Fruit fly (Drosophila melanogaster) whole organism, prepupa: ENCODE data around the gene Prosbeta7.

Experiments
- CG10631 ChIP-seq: fragments of 200-800 bp; sonication (Bioruptor generic); optimal IDR thresholded peaks from 2 replicates; lab custom pipeline; 2016; ENCODE audit warnings: missing biosample characterization, missing genetic modification characterization
- CG11294 ChIP-seq: fragments of 200-800 bp; sonication (Bioruptor generic); IDR thresholded peaks from 2 replicates; pipeline ENCODE4 v1.3.6; 2022; ENCODE audit warnings: missing biosample characterization, missing genetic modification characterization
- CG16779 ChIP-seq: fragments of 200-800 bp; sonication (Bioruptor generic); optimal IDR thresholded peaks from 3 replicates; lab custom pipeline; 2017; ENCODE audit warnings: missing biosample characterization, mild to moderate bottlenecking, missing genetic modification characterization
- CG31627 ChIP-seq: fragments of 200-800 bp; sonication (Bioruptor generic); optimal IDR thresholded peaks from 3 replicates; lab custom pipeline; 2016; ENCODE audit warnings: missing biosample characterization, missing genetic modification characterization
- CG32006 ChIP-seq: fragments of 200-800 bp; sonication (Bioruptor generic); optimal IDR thresholded peaks from 3 replicates; lab custom pipeline; 2017; ENCODE audit warnings: missing biosample characterization, mild to moderate bottlenecking, missing genetic modification characterization
- CG34406 ChIP-seq: fragments of 200-800 bp; sonication (Bioruptor generic); optimal IDR thresholded peaks from 3 replicates; lab custom pipeline; 2016; ENCODE audit warnings: missing biosample characterization, missing genetic modification characterization
- CG6163 ChIP-seq: fragments of 200-800 bp; sonication (Bioruptor generic); IDR thresholded peaks from 3 replicates; pipeline ENCODE4 v1.3.6; 2022; ENCODE audit warnings: missing biosample characterization, missing genetic modification characterization
- CG6276 ChIP-seq: fragments of 200-800 bp; sonication (Bioruptor generic); optimal IDR thresholded peaks from 2 replicates; lab custom pipeline; 2017; ENCODE audit warnings: missing biosample characterization, mild to moderate bottlenecking, missing genetic modification characterization
- CG6792 ChIP-seq: fragments of 200-800 bp; sonication (Bioruptor generic); optimal IDR thresholded peaks from 3 replicates; lab custom pipeline; 2016; ENCODE audit warnings: missing biosample characterization, missing genetic modification characterization
- CG6808 ChIP-seq: fragments of 200-800 bp; sonication (Bioruptor generic); optimal IDR thresholded peaks from 3 replicates; lab custom pipeline; 2017; ENCODE audit warnings: missing biosample characterization, missing genetic modification characterization, mild to moderate bottlenecking, moderate library complexity, missing genetic modification reagents
- CG7368 ChIP-seq: fragments of 200-800 bp; sonication (Bioruptor generic); optimal IDR thresholded peaks from 3 replicates; lab custom pipeline; 2016; ENCODE audit warnings: missing biosample characterization, missing genetic modification characterization
- CG8119 ChIP-seq: fragments of 200-800 bp; sonication (Bioruptor generic); IDR thresholded peaks from 3 replicates; pipeline ENCODE4 v1.3.6; 2022; ENCODE audit warnings: missing biosample characterization, missing genetic modification characterization
- CG8319 ChIP-seq: fragments of 200-800 bp; sonication (Bioruptor generic); optimal IDR thresholded peaks from 3 replicates; lab custom pipeline; 2016; ENCODE audit warnings: missing biosample characterization, missing genetic modification characterization
- CG8632 ChIP-seq: fragments of 200-800 bp; sonication (Bioruptor generic); optimal IDR thresholded peaks from 3 replicates; lab custom pipeline; 2016; ENCODE audit warnings: missing biosample characterization, missing genetic modification characterization
- CG9139 ChIP-seq: fragments of 200-800 bp; sonication (Bioruptor generic); optimal IDR thresholded peaks from 3 replicates; lab custom pipeline; 2017; ENCODE audit warnings: missing biosample characterization, mild to moderate bottlenecking, missing genetic modification characterization
- Eip78C ChIP-seq: fragments of 200-800 bp; sonication (Bioruptor generic); peaks from one replicate; lab custom pipeline; 2016; ENCODE audit warnings: missing biosample characterization, missing genetic modification characterization
- Ets21C ChIP-seq: fragments of 200-800 bp; sonication (Bioruptor generic); optimal IDR thresholded peaks from 3 replicates; lab custom pipeline; 2016; ENCODE audit warnings: missing biosample characterization, missing genetic modification characterization
- Ets96B ChIP-seq: fragments of 200-800 bp; optimal IDR thresholded peaks from 2 replicates; lab custom pipeline; 2019; ENCODE audit warnings: missing biosample characterization, mild to moderate bottlenecking, missing genetic modification characterization, moderate library complexity
- Gug ChIP-seq: fragments of 200-800 bp; sonication (Bioruptor generic); IDR thresholded peaks from 2 replicates; pipeline ENCODE4 v1.3.6; 2022; ENCODE audit warnings: missing biosample characterization, missing genetic modification characterization
- Hr39 ChIP-seq: fragments of 200-800 bp; sonication (Bioruptor generic); optimal IDR thresholded peaks from 2 replicates; lab custom pipeline; 2016; ENCODE audit warnings: missing biosample characterization, missing genetic modification characterization
- Lpt ChIP-seq: fragments of 200-800 bp; sonication (Bioruptor generic); optimal IDR thresholded peaks from 3 replicates; lab custom pipeline; 2016; ENCODE audit warnings: missing biosample characterization, missing genetic modification characterization
- Met ChIP-seq: fragments of 200-800 bp; sonication (Bioruptor generic); optimal IDR thresholded peaks from 3 replicates; lab custom pipeline; 2016; ENCODE audit warnings: missing biosample characterization, missing genetic modification characterization
- Sox14 ChIP-seq: fragments of 200-800 bp; sonication (Bioruptor generic); optimal IDR thresholded peaks from 3 replicates; lab custom pipeline; 2016; ENCODE audit warnings: missing biosample characterization, missing genetic modification characterization
- Sox15 ChIP-seq: fragments of 200-800 bp; sonication (Bioruptor generic); optimal IDR thresholded peaks from 3 replicates; lab custom pipeline; 2016; ENCODE audit warnings: missing biosample characterization, missing genetic modification characterization
- acj6 ChIP-seq: fragments of 200-800 bp; sonication (Bioruptor generic); optimal IDR thresholded peaks from 3 replicates; lab custom pipeline; 2016; ENCODE audit warnings: missing biosample characterization, missing genetic modification characterization
- cyc ChIP-seq: fragments of 200-800 bp; sonication (Bioruptor generic); optimal IDR thresholded peaks from 3 replicates; lab custom pipeline; 2016; ENCODE audit warnings: missing biosample characterization, missing genetic modification characterization
- dsx ChIP-seq: fragments of 200-800 bp; optimal IDR thresholded peaks from 3 replicates; lab custom pipeline; 2019; ENCODE audit warnings: missing biosample characterization, mild to moderate bottlenecking, missing genetic modification characterization, moderate library complexity; ENCODE audit not compliant: poor library complexity, severe bottlenecking
- eg ChIP-seq: fragments of 200-800 bp; sonication (Bioruptor generic); IDR thresholded peaks from 3 replicates; pipeline ENCODE4 v1.3.6; 2022; ENCODE audit warnings: missing biosample characterization, missing genetic modification characterization
- fd85E ChIP-seq: fragments of 200-800 bp; sonication (Bioruptor generic); optimal IDR thresholded peaks from 3 replicates; lab custom pipeline; 2016; ENCODE audit warnings: missing biosample characterization, missing genetic modification characterization
- fkh ChIP-seq: fragments of 200-800 bp; sonication (Bioruptor generic); optimal IDR thresholded peaks from 3 replicates; lab custom pipeline; 2017; ENCODE audit warnings: missing biosample characterization, mild to moderate bottlenecking, missing genetic modification characterization, moderate library complexity
- lz ChIP-seq: fragments of 200-800 bp; sonication (Bioruptor generic); optimal IDR thresholded peaks from 3 replicates; lab custom pipeline; 2016; ENCODE audit warnings: missing biosample characterization, missing genetic modification characterization
- net ChIP-seq: fragments of 200-800 bp; sonication (Bioruptor generic); optimal IDR thresholded peaks from 3 replicates; lab custom pipeline; 2016; ENCODE audit warnings: missing biosample characterization, missing genetic modification characterization
- pdm3 ChIP-seq: fragments of 200-800 bp; sonication (Bioruptor generic); optimal IDR thresholded peaks from 3 replicates; lab custom pipeline; 2016; ENCODE audit warnings: missing biosample characterization, missing genetic modification characterization
- spab ChIP-seq: fragments of 200-800 bp; sonication (Bioruptor generic); optimal IDR thresholded peaks from 2 replicates; lab custom pipeline; 2017; ENCODE audit warnings: missing biosample characterization, mild to moderate bottlenecking, missing genetic modification characterization, missing genetic modification reagents
- ss ChIP-seq, 2 experiments: fragments of 200-800 bp; sonication (Bioruptor generic); optimal IDR thresholded peaks; 2 replicates in 1 of 2; 3 replicates in 1 of 2; lab custom pipeline; 2017 to 2018; ENCODE audit warnings: mild to moderate bottlenecking in 2 of 2, missing biosample characterization in 2 of 2, missing genetic modification characterization in 2 of 2, moderate library complexity in 1 of 2
- vri ChIP-seq: fragments of 200-800 bp; sonication (Bioruptor generic); optimal IDR thresholded peaks from 3 replicates; lab custom pipeline; 2016; ENCODE audit warnings: missing biosample characterization, mild to moderate bottlenecking, missing genetic modification characterization

Prosbeta7 gene

dm6 chr3R:5323741-5324538 lies 34.2 kb downstream of the Prosbeta7 start (continued):
- TF ChIP-seq spab (GFP tag; lab: Kevin White, UChicago) (no peak), CG8319 (no peak), Met (GFP tag; lab: Kevin White, UChicago) (no peak), CG16779 (tag; lab: Kevin White, UChicago) (no peak), net (GFP tag; lab: Kevin White, UChicago) (peak; percentile 14), fd85E (GFP tag; lab: Kevin White, UChicago) (no peak), Sox15 (GFP tag; lab: Kevin White, UChicago) (no peak), CG34406 (GFP tag; lab: Kevin White, UChicago) (no peak), CG10631 (GFP tag; lab: Kevin White, UChicago) (peak; percentile 22), acj6 (GFP tag; lab: Kevin White, UChicago) (no peak), CG6792 (no peak), CG6163 (GFP tag; lab: Robert Waterston, UW) (peak; percentile 64; the same call in 2 of the 3 replicates), lz (GFP tag; lab: Kevin White, UChicago) (no peak), cyc (GFP tag; lab: Kevin White, UChicago) (no peak), CG8119 (GFP tag; lab: Robert Waterston, UW) (peak; percentile 46; the same call in 2 of the 3 replicates), CG31627 (GFP tag; lab: Kevin White, UChicago) (no peak)

dm6 chr3R:5322182-5322609 lies 36.0 kb downstream of the Prosbeta7 start:
- TF ChIP-seq CG11294 (GFP tag; lab: Robert Waterston, UW) (no peak), CG6808 (GFP tag; lab: Kevin White, UChicago) (no peak), Ets21C (GFP tag; lab: Kevin White, UChicago) (no peak), CG32006 (GFP tag; lab: Kevin White, UChicago) (no peak), CG8119 (GFP tag; lab: Robert Waterston, UW) (no peak), Ets96B (tag; lab: Kevin White, UChicago) (no peak), CG6792 (no peak), CG8632 (no peak), CG7368 (GFP tag; lab: Kevin White, UChicago) (no peak), CG6276 (GFP tag; lab: Kevin White, UChicago) (no peak), acj6 (GFP tag; lab: Kevin White, UChicago) (no peak), CG9139 (GFP tag; lab: Kevin White, UChicago) (no peak), fkh (GFP tag; lab: Kevin White, UChicago) (no peak), eg (no peak), Hr39 (GFP tag; lab: Kevin White, UChicago) (no peak), pdm3 (GFP tag; lab: Kevin White, UChicago) (no peak), dsx (GFP tag; lab: Kevin White, UChicago) (no peak), Lpt (GFP tag; lab: Kevin White, UChicago) (no peak), Gug (GFP tag; lab: Robert Waterston, UW) (no peak)
- TF ChIP-seq, all 60 proteins: peak for 0

- TF ChIP-seq vri (GFP tag; lab: Kevin White, UChicago) (peak; percentile 60), Sox14 (GFP tag; lab: Kevin White, UChicago) (peak; percentile 60), Eip78C (GFP tag; lab: Kevin White, UChicago) (peak; percentile 71), fkh (GFP tag; lab: Kevin White, UChicago) (peak; percentile 86), ss (GFP tag; optimal IDR thresholded peaks at IDR 0.05; lab: Kevin White, UChicago) (peak in 1 of 2 experiments; percentile 15), spab (GFP tag; lab: Kevin White, UChicago) (no peak), CG32006 (GFP tag; lab: Kevin White, UChicago) (no peak)
These were observed 37.5 kb downstream of the Prosbeta7 start for dm6 chr3R:5320672-5321071.
